Worm (Caenorhabditis elegans): ENCODE results near the gene srg-58.

The srg-58 gene

ce11 chrV:2799172-2799869 lies 40.0 kb upstream of the srg-58 start:
- TF ChIP-seq vab-15 (tag; optimal IDR thresholded peaks at IDR 0.05) = no peak
- TF ChIP-seq unc-130 (tag; optimal IDR thresholded peaks at IDR 0.05) = no peak
- no peak for TF ChIP-seq nhr-28 (tag; optimal IDR thresholded peaks at IDR 0.05)
- TF ChIP-seq unc-86 (tag; optimal IDR thresholded peaks at IDR 0.05) = no peak
- no peak for TF ChIP-seq pag-3 (tag; optimal IDR thresholded peaks at IDR 0.05; ENCODE audit: borderline replicate concordance, insufficient read depth)
- no peak for TF ChIP-seq xbp-1 (tag; optimal IDR thresholded peaks at IDR 0.05)
- TF ChIP-seq lin-39 (tag; optimal IDR thresholded peaks at IDR 0.05) = no peak
- TF ChIP-seq sptf-1 (tag; optimal IDR thresholded peaks at IDR 0.05) = no peak
- TF ChIP-seq elt-3 (tag; optimal IDR thresholded peaks at IDR 0.05) = no peak
- no peak for TF ChIP-seq mef-2 (tag; optimal IDR thresholded peaks at IDR 0.05)
- no peak for TF ChIP-seq tlp-1 (tag; optimal IDR thresholded peaks at IDR 0.05)
- no peak for TF ChIP-seq nhr-90 (tag; optimal IDR thresholded peaks at IDR 0.05; ENCODE audit: poor library complexity)
- TF ChIP-seq pqm-1 (tag; optimal IDR thresholded peaks at IDR 0.05) = no peak
- TF ChIP-seq ceh-8 (GFP tag; optimal IDR thresholded peaks at IDR 0.05) = no peak
- TF ChIP-seq nhr-84 (tag; optimal IDR thresholded peaks at IDR 0.05) = no peak
- TF ChIP-seq lin-35 (GFP tag; optimal IDR thresholded peaks at IDR 0.05) = no peak
- no peak for TF ChIP-seq ztf-4 (tag; optimal IDR thresholded peaks at IDR 0.05)
- no peak for TF ChIP-seq jun-1 (tag; optimal IDR thresholded peaks at IDR 0.05)

- no peak for TF ChIP-seq unc-98 (GFP tag; IDR thresholded peaks at IDR 0.05)
Observed at ce11 chrV:2795998-2796397, 36.6 kb upstream of the srg-58 start, which contains the start of gene F54E2.2. TSS of gene F54E2.2 (plus strand) at chrV:2796298.

ce11 chrV:2792958-2793357 lies 33.6 kb upstream of the srg-58 start:
- TF ChIP-seq ceh-90 (tag; optimal IDR thresholded peaks at IDR 0.05) = no peak
- TF ChIP-seq nhr-76 (tag; optimal IDR thresholded peaks at IDR 0.05) = no peak
- no peak for TF ChIP-seq jun-1 (tag; optimal IDR thresholded peaks at IDR 0.05)
- TF ChIP-seq efl-1 (optimal IDR thresholded peaks at IDR 0.05) = no peak
- peak in 1 of 2 experiments; percentile 68 for TF ChIP-seq efl-1 (GFP tag; optimal IDR thresholded peaks at IDR 0.05 in 1 of 2)

ce11 chrV:2780786-2781185 lies 21.4 kb upstream of the srg-58 start, which contains the start of gene R05D8.11:
TSS of gene R05D8.11 (minus strand) at chrV:2780886.
- TF ChIP-seq lin-35 (GFP tag; optimal IDR thresholded peaks at IDR 0.05) = no peak
- TF ChIP-seq elt-3 (tag; optimal IDR thresholded peaks at IDR 0.05) = peak in 1 of 6 experiments; percentile 0

ce11 chrV:2774042-2774441 lies 14.7 kb upstream of the srg-58 start, which contains the start of gene srj-18:
TSS of gene srj-18 (plus strand) at chrV:2774342.
- TF ChIP-seq fkh-8 (tag; optimal IDR thresholded peaks at IDR 0.05) (peak; percentile 59), nhr-77 (tag; optimal IDR thresholded peaks at IDR 0.05) (no peak)

DNA sequence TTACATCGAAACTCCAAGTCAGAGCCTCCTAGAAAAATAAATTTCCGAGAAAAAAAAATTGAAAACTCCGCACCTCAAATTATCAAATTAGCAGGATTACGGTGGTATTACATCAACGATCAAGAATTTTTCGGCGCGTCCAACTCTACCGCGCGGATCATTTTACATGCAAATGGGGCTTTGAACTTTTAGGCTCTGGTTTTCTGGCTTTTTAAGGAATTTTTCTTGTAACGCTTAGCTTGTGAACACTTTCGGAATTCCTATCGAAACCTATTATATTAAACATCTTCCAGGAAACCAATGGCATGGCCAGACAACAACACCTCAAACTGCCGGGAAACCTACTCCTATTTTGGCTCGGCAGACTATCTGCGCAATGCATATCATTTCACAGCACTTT lies 12.2 kb upstream of the srg-58 start, which contains the start of gene srh-56:
TSS of gene srh-56 (plus strand) at position 301 of the 400 bp plus-strand sequence.
- TF ChIP-seq F16B12.6 (tag; optimal IDR thresholded peaks at IDR 0.05) (no peak), hpl-2 (GFP tag; optimal IDR thresholded peaks at IDR 0.05) (no peak), nhr-11 (tag; optimal IDR thresholded peaks at IDR 0.05) (no peak), ces-1 (GFP tag; optimal IDR thresholded peaks at IDR 0.05) (no peak), snpc-4 (tag; optimal IDR thresholded peaks at IDR 0.05) (no peak), mdl-1 (tag; optimal IDR thresholded peaks at IDR 0.05) (no peak), unc-98 (GFP tag; IDR thresholded peaks at IDR 0.05) (no peak), mef-2 (tag; optimal IDR thresholded peaks at IDR 0.05) (no peak), skn-1 (tag; optimal IDR thresholded peaks at IDR 0.05) (no peak), C04F5.9 (tag; optimal IDR thresholded peaks at IDR 0.05) (no peak), fkh-8 (tag; optimal IDR thresholded peaks at IDR 0.05) (no peak), elt-3 (tag; optimal IDR thresholded peaks at IDR 0.05) (no peak), fos-1 (tag; optimal IDR thresholded peaks at IDR 0.05) (no peak), elt-2 (tag; optimal IDR thresholded peaks at IDR 0.05) (no peak), mep-1 (tag; optimal IDR thresholded peaks at IDR 0.05) (no peak), sptf-1 (tag; optimal IDR thresholded peaks at IDR 0.05) (no peak), dsc-1 (tag; optimal IDR thresholded peaks at IDR 0.05) (no peak), ceh-90 (tag; optimal IDR thresholded peaks at IDR 0.05) (no peak), unc-30 (tag; optimal IDR thresholded peaks at IDR 0.05) (no peak)

All from whole organism, L1 larva.